Fruit fly (Drosophila melanogaster) whole organism, wandering third instar larva: ENCODE results near the gene CG9192.

Source experiments
- Abd-B ChIP-seq: fragments of >200 bp; optimal IDR thresholded peaks from 2 replicates; lab custom pipeline; 2017; ENCODE audit warnings: missing biosample characterization, missing genetic modification characterization
- CG9705 ChIP-seq: fragments of 200-800 bp; sonication (Bioruptor generic); optimal IDR thresholded peaks from 2 replicates; lab custom pipeline; 2018; ENCODE audit warnings: missing biosample characterization, mild to moderate bottlenecking, missing genetic modification characterization
- CrebA ChIP-seq: fragments of 200-800 bp; sonication (Bioruptor generic); optimal IDR thresholded peaks from 2 replicates; lab custom pipeline; 2016; ENCODE audit warnings: missing biosample characterization, mild to moderate bottlenecking, missing genetic modification characterization, borderline replicate concordance
- Dfd ChIP-seq: fragments of >200 bp; optimal IDR thresholded peaks from 2 replicates; lab custom pipeline; 2017; ENCODE audit warnings: missing biosample characterization, missing genetic modification characterization
- Dif ChIP-seq: fragments of 200-275, 200-300 bp; sonication (Bioruptor generic); optimal IDR thresholded peaks from 2 replicates; lab custom pipeline; 2018; ENCODE audit warnings: missing biosample characterization, missing genetic modification characterization; ENCODE audit not compliant: partially characterized antibody
- GATAd ChIP-seq: sonication (Bioruptor generic); optimal IDR thresholded peaks from 2 replicates; lab custom pipeline; 2016; ENCODE audit warnings: missing biosample characterization, missing genetic modification characterization
- HLH106 ChIP-seq: fragments of 200-800 bp; optimal IDR thresholded peaks from 3 replicates; lab custom pipeline; 2019; ENCODE audit warnings: missing biosample characterization, mild to moderate bottlenecking, missing genetic modification characterization, moderate library complexity
- Hnf4 ChIP-seq: fragments of 200-800 bp; sonication (Bioruptor generic); optimal IDR thresholded peaks from 2 replicates; lab custom pipeline; 2016; ENCODE audit warnings: missing biosample characterization, mild to moderate bottlenecking, missing genetic modification characterization
- Hr78 ChIP-seq: fragments of >200 bp; optimal IDR thresholded peaks from 2 replicates; lab custom pipeline; 2017; ENCODE audit warnings: missing biosample characterization, missing genetic modification characterization
- Hr83 ChIP-seq: fragments of 200-300 bp; sonication (Bioruptor generic); optimal IDR thresholded peaks from 2 replicates; lab custom pipeline; 2016; ENCODE audit warnings: missing biosample characterization, mild to moderate bottlenecking, missing genetic modification characterization, moderate library complexity; ENCODE audit not compliant: poor library complexity, severe bottlenecking
- Jra ChIP-seq: sonication (Bioruptor generic); optimal IDR thresholded peaks from 2 replicates; lab custom pipeline; 2016; ENCODE audit warnings: missing biosample characterization, missing genetic modification characterization
- Mio ChIP-seq: sonication (Bioruptor generic); optimal IDR thresholded peaks from 2 replicates; lab custom pipeline; 2016; ENCODE audit warnings: missing biosample characterization, missing genetic modification characterization
- N ChIP-seq: fragments of >200 bp; optimal IDR thresholded peaks from 2 replicates; lab custom pipeline; 2018; ENCODE audit warnings: missing biosample characterization, missing external identifiers, missing genetic modification characterization
- OdsH ChIP-seq: fragments of 200-800 bp; sonication (Bioruptor generic); optimal IDR thresholded peaks from 2 replicates; lab custom pipeline; 2016; ENCODE audit warnings: missing biosample characterization, mild to moderate bottlenecking, missing genetic modification characterization
- Rel ChIP-seq, 2 experiments: fragments of 200-800 bp; sonication (Bioruptor generic) in 1 of 2; optimal IDR thresholded peaks; 2 replicates in 1 of 2; 3 replicates in 1 of 2; lab custom pipeline; 2016 to 2019; ENCODE audit warnings: mild to moderate bottlenecking in 2 of 2, missing biosample characterization in 2 of 2, missing genetic modification characterization in 2 of 2, moderate library complexity in 1 of 2
- Sp1 ChIP-seq: fragments of 200-800 bp; sonication (Bioruptor generic); optimal IDR thresholded peaks from 3 replicates; lab custom pipeline; 2019; ENCODE audit warnings: missing biosample characterization, mild to moderate bottlenecking, missing genetic modification characterization, moderate library complexity
- Vsx2 ChIP-seq: fragments of 200-300, 225-300 bp; sonication (Bioruptor generic); optimal IDR thresholded peaks from 2 replicates; lab custom pipeline; 2018; ENCODE audit warnings: missing biosample characterization, missing genetic modification characterization; ENCODE audit not compliant: partially characterized antibody
- br ChIP-seq: fragments of 200-800 bp; sonication (Bioruptor generic); optimal IDR thresholded peaks from 2 replicates; lab custom pipeline; 2016; ENCODE audit warnings: missing biosample characterization, missing genetic modification characterization
- brk ChIP-seq: fragments of 200-800 bp; sonication (Bioruptor generic); optimal IDR thresholded peaks from 2 replicates; lab custom pipeline; 2016; ENCODE audit warnings: missing biosample characterization, mild to moderate bottlenecking, missing genetic modification characterization
- dl ChIP-seq, 2 experiments: fragments of 175-275, 200-275 bp in 1 of 2; fragments of 200-275 bp in 1 of 2; sonication (Bioruptor generic); optimal IDR thresholded peaks; lab custom pipeline; 2018; ENCODE audit warnings: mild to moderate bottlenecking in 2 of 2, missing biosample characterization in 2 of 2, missing genetic modification characterization in 2 of 2, moderate library complexity in 2 of 2; ENCODE audit not compliant: partially characterized antibody in 2 of 2, insufficient read depth in 1 of 2
- dmrt93B ChIP-seq: fragments of 200-800 bp; sonication (Bioruptor generic); optimal IDR thresholded peaks from 2 replicates; lab custom pipeline; 2018; ENCODE audit warnings: missing biosample characterization, mild to moderate bottlenecking, missing genetic modification characterization
- dsf ChIP-seq: sonication (Bioruptor generic); optimal IDR thresholded peaks from 2 replicates; lab custom pipeline; 2016; ENCODE audit warnings: missing biosample characterization, missing genetic modification characterization, borderline replicate concordance
- ey ChIP-seq: fragments of 200-800 bp; sonication (Bioruptor generic); optimal IDR thresholded peaks from 2 replicates; lab custom pipeline; 2016; ENCODE audit warnings: missing biosample characterization, missing genetic modification characterization
- foxo ChIP-seq, 2 experiments: fragments of 200-800 bp; sonication (Bioruptor generic); optimal IDR thresholded peaks; 2 replicates in 1 of 2; 3 replicates in 1 of 2; lab custom pipeline; 2016 to 2017; ENCODE audit warnings: missing biosample characterization in 2 of 2, missing genetic modification characterization in 2 of 2
- fru ChIP-seq: fragments of 200-800 bp; sonication (Bioruptor generic); optimal IDR thresholded peaks from 3 replicates; lab custom pipeline; 2016; ENCODE audit warnings: missing biosample characterization, mild to moderate bottlenecking, missing genetic modification characterization
- h ChIP-seq: fragments of 200-800 bp; sonication (Bioruptor generic); optimal IDR thresholded peaks from 3 replicates; lab custom pipeline; 2016; ENCODE audit warnings: missing biosample characterization, mild to moderate bottlenecking, missing genetic modification characterization
- jim ChIP-seq: fragments of 175-275, 200-325 bp; sonication (Bioruptor generic); optimal IDR thresholded peaks from 2 replicates; lab custom pipeline; 2016; ENCODE audit warnings: missing biosample characterization, mild to moderate bottlenecking, missing genetic modification characterization
- lola ChIP-seq: fragments of >200 bp; optimal IDR thresholded peaks from 2 replicates; lab custom pipeline; 2017; ENCODE audit warnings: missing biosample characterization, missing genetic modification characterization
- pan ChIP-seq: fragments of >200 bp; optimal IDR thresholded peaks from 2 replicates; lab custom pipeline; 2017
- psq ChIP-seq: fragments of 200-800 bp; sonication (Bioruptor generic); optimal IDR thresholded peaks from 3 replicates; lab custom pipeline; 2017; ENCODE audit warnings: missing biosample characterization, mild to moderate bottlenecking, missing genetic modification characterization, moderate library complexity
- rgr ChIP-seq: fragments of 200-800 bp; sonication (Bioruptor generic); optimal IDR thresholded peaks from 3 replicates; lab custom pipeline; 2016; ENCODE audit warnings: missing biosample characterization, mild to moderate bottlenecking, missing genetic modification characterization
- sage ChIP-seq: fragments of 200-800 bp; sonication (Bioruptor generic); optimal IDR thresholded peaks from 2 replicates; lab custom pipeline; 2016; ENCODE audit warnings: missing biosample characterization, mild to moderate bottlenecking, missing genetic modification characterization
- sv ChIP-seq: fragments of 200-800 bp; sonication (Bioruptor generic); optimal IDR thresholded peaks from 3 replicates; lab custom pipeline; 2016; ENCODE audit warnings: missing biosample characterization, missing genetic modification characterization
- tai ChIP-seq: sonication (Bioruptor generic); optimal IDR thresholded peaks from 2 replicates; lab custom pipeline; 2016; ENCODE audit warnings: missing biosample characterization, missing genetic modification characterization
- usp ChIP-seq: fragments of >200 bp; optimal IDR thresholded peaks from 2 replicates; lab custom pipeline; 2017; ENCODE audit warnings: missing biosample characterization, missing genetic modification characterization

The CG9192 gene

dm6 chr3L:1204674-1205547, 33.2 kb downstream of the CG9192 start, which contains the start of gene CG9119:
TSS of gene CG9119 (minus strand) at chr3L:1204795.
- TF ChIP-seq jim (GFP tag; lab: Kevin White, UChicago) = no peak
- TF ChIP-seq Rel (GFP tag; optimal IDR thresholded peaks at IDR 0.05; lab: Kevin White, UChicago) = no peak
- TF ChIP-seq Rel (tag; optimal IDR thresholded peaks at IDR 0.05; lab: Kevin White, UChicago) = no peak
- no peak for TF ChIP-seq usp (GFP tag; lab: Kevin White, UChicago)
- TF ChIP-seq OdsH (GFP tag; lab: Kevin White, UChicago) = peak; percentile 46
- TF ChIP-seq h = peak; percentile 59
- TF ChIP-seq Vsx2 (GFP tag; lab: Kevin White, UChicago) = no peak
- no peak for TF ChIP-seq Mio
- TF ChIP-seq ey (GFP tag; lab: Kevin White, UChicago) = peak; percentile 59
- TF ChIP-seq CrebA (GFP tag; lab: Kevin White, UChicago) = no peak
- TF ChIP-seq dl (GFP tag; optimal IDR thresholded peaks at IDR 0.05; lab: Kevin White, UChicago; ENCODE audit: insufficient read depth in 1 of 2, partially characterized antibody in 2 of 2) = no peak
- no peak for TF ChIP-seq brk (GFP tag; lab: Kevin White, UChicago)
- no peak for TF ChIP-seq pan (lab: Kevin White, UChicago)
- no peak for TF ChIP-seq Hr78
- peak; percentile 52 for TF ChIP-seq br (GFP tag; lab: Kevin White, UChicago)
- peak; percentile 34 for TF ChIP-seq dmrt93B (GFP tag; lab: Kevin White, UChicago)
- no peak for TF ChIP-seq Dif (GFP tag; lab: Kevin White, UChicago)
- no peak for TF ChIP-seq Abd-B (GFP tag; lab: Kevin White, UChicago)
- TF ChIP-seq Hr83 = no peak
- no peak for TF ChIP-seq Dfd (GFP tag; lab: Kevin White, UChicago)
- peak in 1 of 2 experiments; percentile 61 for TF ChIP-seq foxo (GFP tag; optimal IDR thresholded peaks at IDR 0.05; lab: Kevin White, UChicago)
- TF ChIP-seq Jra (GFP tag; lab: Kevin White, UChicago) = no peak
- TF ChIP-seq lola = no peak
- TF ChIP-seq sv = peak; percentile 40
- no peak for TF ChIP-seq sage (GFP tag; lab: Kevin White, UChicago)
- TF ChIP-seq rgr (GFP tag; lab: Kevin White, UChicago) = peak; percentile 27
- no peak for TF ChIP-seq Hnf4 (GFP tag; lab: Kevin White, UChicago)
- peak; percentile 6 for TF ChIP-seq psq (GFP tag; lab: Kevin White, UChicago)
- TF ChIP-seq HLH106 = peak; percentile 24
- no peak for TF ChIP-seq CG9705
- TF ChIP-seq N = no peak
- no peak for TF ChIP-seq dsf (GFP tag; lab: Kevin White, UChicago)
- peak; percentile 72 for TF ChIP-seq fru (GFP tag; lab: Kevin White, UChicago)
- TF ChIP-seq Sp1 (GFP tag; lab: Kevin White, UChicago) = peak; percentile 28
- no peak for TF ChIP-seq GATAd (GFP tag; lab: Kevin White, UChicago)
- TF ChIP-seq tai = no peak

- TF ChIP-seq Dfd (GFP tag; lab: Kevin White, UChicago) = peak; percentile 97
- TF ChIP-seq OdsH (GFP tag; lab: Kevin White, UChicago) = no peak
- TF ChIP-seq CG9705 = no peak
Measured at dm6 chr3L:1203855-1204431, 34.2 kb downstream of the CG9192 start.
